Fruit fly (Drosophila melanogaster) whole organism, embryonic: ENCODE measurements around the gene qjt.

Source experiments
- B-H1 ChIP-seq: fragments of 200-800 bp; sonication (Bioruptor generic); IDR thresholded peaks from 3 replicates; pipeline ENCODE4 v1.3.6; 2022; ENCODE audit warnings: missing biosample characterization, missing genetic modification characterization
- CG10147 ChIP-seq: fragments of 200-800 bp; sonication (Bioruptor generic); optimal IDR thresholded peaks from 2 replicates; lab custom pipeline; 2019; ENCODE audit warnings: missing biosample characterization, mild to moderate bottlenecking, missing genetic modification characterization, moderate library complexity
- CG10366 ChIP-seq: fragments of 200-800 bp; sonication (Bioruptor generic); IDR thresholded peaks from 2 replicates; pipeline ENCODE4 v1.3.6; 2022; ENCODE audit warnings: missing biosample characterization, missing genetic modification characterization
- CG11504 ChIP-seq: fragments of 200-800 bp; sonication (Bioruptor generic); optimal IDR thresholded peaks from 3 replicates; lab custom pipeline; 2019; ENCODE audit warnings: missing biosample characterization, mild to moderate bottlenecking, missing genetic modification characterization, moderate library complexity
- CG11723 ChIP-seq: fragments of 200-800 bp; sonication (Bioruptor generic); optimal IDR thresholded peaks from 2 replicates; lab custom pipeline; 2017; ENCODE audit warnings: missing biosample characterization, mild to moderate bottlenecking, missing genetic modification characterization
- CG12299 ChIP-seq: fragments of 200-800 bp; sonication (Bioruptor generic); optimal IDR thresholded peaks from 2 replicates; lab custom pipeline; 2018; ENCODE audit warnings: missing biosample characterization, mild to moderate bottlenecking, missing genetic modification characterization
- CG13624 ChIP-seq: fragments of 200-800 bp; sonication (Bioruptor generic); optimal IDR thresholded peaks from 2 replicates; lab custom pipeline; 2016; ENCODE audit warnings: missing biosample characterization, missing genetic modification characterization
- CG15269 ChIP-seq: fragments of 200-800 bp; sonication (Bioruptor generic); optimal IDR thresholded peaks from 2 replicates; lab custom pipeline; 2018; ENCODE audit warnings: missing biosample characterization, mild to moderate bottlenecking, missing genetic modification characterization, moderate library complexity
- CG1602 ChIP-seq: fragments of 200-800 bp; sonication (Bioruptor generic); optimal IDR thresholded peaks from 3 replicates; lab custom pipeline; 2016; ENCODE audit warnings: missing biosample characterization, missing genetic modification characterization
- CG1647 ChIP-seq: fragments of 200-800 bp; sonication (Bioruptor generic); optimal IDR thresholded peaks from 3 replicates; lab custom pipeline; 2016; ENCODE audit warnings: missing biosample characterization, missing genetic modification characterization
- CG17328 ChIP-seq: fragments of 200-800 bp; sonication (Bioruptor generic); IDR thresholded peaks from 2 replicates; pipeline ENCODE4 v1.3.6; 2022; ENCODE audit warnings: missing biosample characterization, missing genetic modification characterization
- CG17385 ChIP-seq: fragments of 200-800 bp; sonication (Bioruptor generic); optimal IDR thresholded peaks from 3 replicates; lab custom pipeline; 2018; ENCODE audit warnings: missing biosample characterization, mild to moderate bottlenecking, missing genetic modification characterization
- CG17829 ChIP-seq: fragments of 200-800 bp; optimal IDR thresholded peaks from 2 replicates; lab custom pipeline; 2019; ENCODE audit warnings: missing biosample characterization, mild to moderate bottlenecking, missing genetic modification characterization, moderate library complexity
- CG2889 ChIP-seq: fragments of 200-800 bp; sonication (Bioruptor generic); IDR thresholded peaks from 3 replicates; pipeline ENCODE4 v1.3.6; 2022; ENCODE audit warnings: missing biosample characterization, missing genetic modification characterization
- CG34376 ChIP-seq: fragments of 200-800 bp; sonication (Bioruptor generic); optimal IDR thresholded peaks from 2 replicates; lab custom pipeline; 2018; ENCODE audit warnings: missing biosample characterization, mild to moderate bottlenecking, missing genetic modification characterization
- CG3726 ChIP-seq: fragments of 200-800 bp; sonication (Bioruptor generic); IDR thresholded peaks from 3 replicates; pipeline ENCODE4, ENCODE4 v1.3.6; 2022; ENCODE audit warnings: missing biosample characterization, missing genetic modification characterization
- CG4282 ChIP-seq: fragments of 200-800 bp; sonication (Bioruptor generic); optimal IDR thresholded peaks from 2 replicates; lab custom pipeline; 2016; ENCODE audit warnings: missing biosample characterization, missing genetic modification characterization
- CG4854 ChIP-seq: fragments of 200-800 bp; sonication (Bioruptor generic); optimal IDR thresholded peaks from 2 replicates; lab custom pipeline; 2016; ENCODE audit warnings: missing biosample characterization, missing genetic modification characterization, inconsistent platforms
- CG7745 ChIP-seq: fragments of 200-800 bp; sonication (Bioruptor generic); optimal IDR thresholded peaks from 2 replicates; lab custom pipeline; 2018; ENCODE audit warnings: missing biosample characterization, mild to moderate bottlenecking, missing genetic modification characterization, moderate library complexity
- CG8478 ChIP-seq: fragments of >200 bp; optimal IDR thresholded peaks from 2 replicates; lab custom pipeline; 2018
- CG8765 ChIP-seq: fragments of 200-800 bp; sonication (Bioruptor generic); IDR thresholded peaks from 2 replicates; pipeline ENCODE4 v1.3.6; 2022; ENCODE audit warnings: missing biosample characterization, missing genetic modification characterization
- CG8924 ChIP-seq: fragments of 200-800 bp; optimal IDR thresholded peaks from 3 replicates; lab custom pipeline; 2019; ENCODE audit warnings: missing biosample characterization, mild to moderate bottlenecking, missing genetic modification characterization, moderate library complexity
- CG9727 ChIP-seq: fragments of 200-800 bp; sonication (Bioruptor generic); optimal IDR thresholded peaks from 3 replicates; lab custom pipeline; 2017; ENCODE audit warnings: missing biosample characterization, mild to moderate bottlenecking, missing genetic modification characterization
- D19B ChIP-seq: fragments of 200-800 bp; sonication (Bioruptor generic); optimal IDR thresholded peaks from 2 replicates; lab custom pipeline; 2017; ENCODE audit warnings: missing biosample characterization, mild to moderate bottlenecking, missing genetic modification characterization
- Dbx ChIP-seq: fragments of 200-800 bp; sonication (Bioruptor generic); IDR thresholded peaks from 3 replicates; pipeline ENCODE4 v1.3.6; 2022; ENCODE audit warnings: missing biosample characterization, missing genetic modification characterization
- Elba2 ChIP-seq: fragments of 200-800 bp; sonication (Bioruptor generic); optimal IDR thresholded peaks from 3 replicates; lab custom pipeline; 2016; ENCODE audit warnings: missing biosample characterization, missing genetic modification characterization
- Hr51 ChIP-seq, 2 experiments: fragments of 200-800 bp; sonication (Bioruptor generic); optimal IDR thresholded peaks; 2 replicates in 1 of 2; 3 replicates in 1 of 2; lab custom pipeline; 2016 to 2018; ENCODE audit warnings: missing biosample characterization in 2 of 2, missing genetic modification characterization in 2 of 2, mild to moderate bottlenecking in 1 of 2, moderate library complexity in 1 of 2
- Lim3 ChIP-seq: fragments of 200-800 bp; sonication (Bioruptor generic); IDR thresholded peaks from 2 replicates; pipeline ENCODE4 v1.3.6; 2022; ENCODE audit warnings: missing biosample characterization, missing genetic modification characterization
- Meics ChIP-seq: fragments of 200-800 bp; sonication (Bioruptor generic); optimal IDR thresholded peaks from 2 replicates; lab custom pipeline; 2017; ENCODE audit warnings: missing biosample characterization, mild to moderate bottlenecking, missing genetic modification characterization
- NC2β ChIP-seq: fragments of 200-800 bp; sonication (Bioruptor generic); optimal IDR thresholded peaks from 2 replicates; lab custom pipeline; 2016; ENCODE audit warnings: missing biosample characterization, missing genetic modification characterization
- Poxn ChIP-seq: fragments of 200-800 bp; sonication (Bioruptor generic); IDR thresholded peaks from 2 replicates; pipeline ENCODE4 v1.3.6; 2022; ENCODE audit warnings: missing biosample characterization, missing genetic modification characterization
- Rx ChIP-seq: fragments of 200-800 bp; sonication (Bioruptor generic); IDR thresholded peaks from 2 replicates; pipeline ENCODE4 v1.3.6; 2022; ENCODE audit warnings: missing biosample characterization, missing genetic modification characterization
- Side ChIP-seq: fragments of 200-800 bp; sonication (Bioruptor generic); optimal IDR thresholded peaks from 2 replicates; lab custom pipeline; 2016; ENCODE audit warnings: missing biosample characterization, missing genetic modification characterization
- Sox100B ChIP-seq: fragments of 200-800 bp; sonication (Bioruptor generic); optimal IDR thresholded peaks from 3 replicates; lab custom pipeline; 2018; ENCODE audit warnings: missing biosample characterization, mild to moderate bottlenecking, missing genetic modification characterization
- TFAM ChIP-seq: fragments of 200-800 bp; sonication (Bioruptor generic); optimal IDR thresholded peaks from 2 replicates; lab custom pipeline; 2017; ENCODE audit warnings: missing biosample characterization, missing genetic modification characterization, inconsistent platforms
- Vsx1 ChIP-seq: fragments of 200-800 bp; sonication (Bioruptor generic); optimal IDR thresholded peaks from 2 replicates; lab custom pipeline; 2017; ENCODE audit warnings: missing biosample characterization, mild to moderate bottlenecking, missing genetic modification characterization, missing genetic modification reagents
- bigmax ChIP-seq: fragments of 200-800 bp; sonication (Bioruptor generic); optimal IDR thresholded peaks from 2 replicates; lab custom pipeline; 2018; ENCODE audit warnings: missing biosample characterization, mild to moderate bottlenecking, missing genetic modification characterization
- chm ChIP-seq: fragments of 200-800 bp; sonication (Bioruptor generic); IDR thresholded peaks from 2 replicates; pipeline ENCODE4 v1.3.6; 2022; ENCODE audit warnings: missing biosample characterization, missing genetic modification characterization
- crc ChIP-seq: fragments of 200-800 bp; sonication (Bioruptor generic); optimal IDR thresholded peaks from 2 replicates; lab custom pipeline; 2016; ENCODE audit warnings: missing biosample characterization, missing genetic modification characterization
- cwo ChIP-seq: fragments of 200-800 bp; sonication (Bioruptor generic); optimal IDR thresholded peaks from 3 replicates; lab custom pipeline; 2017; ENCODE audit warnings: missing biosample characterization, missing genetic modification characterization, mild to moderate bottlenecking, moderate library complexity, missing genetic modification reagents
- dpn ChIP-seq, 2 experiments: fragments of 200-800 bp; sonication (Bioruptor generic); optimal IDR thresholded peaks; 3 replicates each; lab custom pipeline; 2016; ENCODE audit warnings: missing biosample characterization in 2 of 2, missing genetic modification characterization in 2 of 2
- dysf ChIP-seq: fragments of 200-800 bp; sonication (Bioruptor generic); IDR thresholded peaks from 3 replicates; pipeline ENCODE4 v1.3.6; 2022; ENCODE audit warnings: missing biosample characterization, missing genetic modification characterization
- en ChIP-seq: fragments of 200-800 bp; sonication (Bioruptor generic); optimal IDR thresholded peaks from 2 replicates; lab custom pipeline; 2016; ENCODE audit warnings: missing biosample characterization, missing genetic modification characterization
- gem ChIP-seq: fragments of 200-800 bp; sonication (Bioruptor generic); optimal IDR thresholded peaks from 2 replicates; lab custom pipeline; 2019; ENCODE audit warnings: missing biosample characterization, mild to moderate bottlenecking, missing genetic modification characterization, moderate library complexity
- gsb-n ChIP-seq: fragments of 200-800 bp; sonication (Bioruptor generic); optimal IDR thresholded peaks from 3 replicates; lab custom pipeline; 2018; ENCODE audit warnings: missing biosample characterization, mild to moderate bottlenecking, missing genetic modification characterization
- inv ChIP-seq: fragments of 200-800 bp; sonication (Bioruptor generic); IDR thresholded peaks from 2 replicates; pipeline ENCODE4 v1.3.6; 2022; ENCODE audit warnings: missing biosample characterization, missing genetic modification characterization; ENCODE audit not compliant: partially characterized antibody
- lbe ChIP-seq: fragments of 200-800 bp; sonication (Bioruptor generic); optimal IDR thresholded peaks from 2 replicates; lab custom pipeline; 2016; ENCODE audit warnings: missing biosample characterization, mild to moderate bottlenecking, missing genetic modification characterization
- seq ChIP-seq: fragments of 200-800 bp; sonication (Bioruptor generic); IDR thresholded peaks from 2 replicates; pipeline ENCODE4 v1.3.6; 2022; ENCODE audit warnings: missing biosample characterization, missing genetic modification characterization
- sim ChIP-seq: fragments of 200-800 bp; sonication (Bioruptor generic); IDR thresholded peaks from 2 replicates; pipeline ENCODE4 v1.3.6; 2022; ENCODE audit warnings: missing biosample characterization, missing genetic modification characterization
- sisA ChIP-seq: fragments of 200-800 bp; sonication (Bioruptor generic); IDR thresholded peaks from 2 replicates; pipeline ENCODE4 v1.3.6; 2022; ENCODE audit warnings: missing biosample characterization, missing genetic modification characterization
- wek ChIP-seq: fragments of 200-800 bp; sonication (Bioruptor generic); optimal IDR thresholded peaks from 3 replicates; lab custom pipeline; 2018; ENCODE audit warnings: missing biosample characterization, mild to moderate bottlenecking, missing genetic modification characterization, moderate library complexity

qjt gene

DNA sequence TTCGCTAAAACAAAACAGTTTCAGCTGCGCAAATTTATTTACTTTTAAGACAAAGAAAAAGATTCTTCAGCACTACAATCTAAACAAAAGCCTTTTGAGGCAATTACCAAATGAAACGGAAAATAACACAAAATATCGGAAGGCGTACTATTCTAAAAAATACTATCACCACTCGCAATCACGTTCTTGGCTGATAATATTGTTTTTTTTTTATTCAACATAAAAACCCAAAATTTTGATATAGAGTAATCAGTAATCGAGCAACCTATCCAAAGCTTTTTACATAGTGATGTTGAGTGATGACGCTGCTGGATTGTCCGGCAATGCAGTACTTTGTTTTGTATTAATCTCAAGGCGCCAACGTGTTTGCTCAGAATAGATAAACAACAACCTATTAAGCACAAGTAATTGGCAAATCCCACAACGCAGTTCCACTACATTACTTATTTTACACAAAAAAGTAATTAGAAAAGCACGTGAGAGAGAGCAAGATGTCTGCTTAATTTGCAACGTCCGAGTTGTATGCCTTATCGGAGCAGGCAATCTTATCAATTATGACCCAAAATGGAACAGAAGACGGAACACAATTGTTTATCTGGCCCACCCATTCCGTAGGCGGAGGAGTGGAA, 47.8 kb upstream of the qjt start:
- TF ChIP-seq bigmax (GFP tag; lab: Kevin White, UChicago) (no peak), chm (no peak), CG8924 (tag; lab: Kevin White, UChicago) (no peak), CG7745 (no peak), CG8765 (GFP tag; lab: Robert Waterston, UW) (no peak), dysf (GFP tag; lab: Robert Waterston, UW) (no peak), crc (no peak), NC2β (GFP tag; lab: Kevin White, UChicago) (no peak), CG4854 (GFP tag; lab: Kevin White, UChicago) (no peak), Vsx1 (GFP tag; lab: Kevin White, UChicago) (peak; percentile 7), CG11723 (no peak), D19B (GFP tag; lab: Kevin White, UChicago) (peak; percentile 20), gsb-n (tag; lab: Kevin White, UChicago) (no peak), inv (GFP tag; lab: Robert Waterston, UW) (no peak), seq (peak; percentile 24; the same call in 1 of the 2 replicates), sisA (no peak), Poxn (GFP tag; lab: Robert Waterston, UW) (no peak), CG1647 (GFP tag; lab: Kevin White, UChicago) (no peak), CG17385 (GFP tag; lab: Kevin White, UChicago) (peak; percentile 1), Elba2 (GFP tag; lab: Kevin White, UChicago) (no peak), CG10147 (peak; percentile 22), CG11504 (tag; lab: Kevin White, UChicago) (peak; percentile 15), CG1602 (GFP tag; lab: Kevin White, UChicago) (no peak), CG4282 (GFP tag; lab: Kevin White, UChicago) (no peak), CG10366 (no peak), lbe (no peak), Hr51 (GFP tag; optimal IDR thresholded peaks at IDR 0.05; lab: Kevin White, UChicago) (peak in 1 of 2 experiments; percentile 31), Sox100B (GFP tag; lab: Kevin White, UChicago) (no peak), Meics (GFP tag; lab: Kevin White, UChicago) (peak; percentile 20), CG3726 (GFP tag; lab: Robert Waterston, UW) (no peak), CG15269 (peak; percentile 33), CG2889 (GFP tag; lab: Robert Waterston, UW) (no peak), en (no peak), cwo (GFP tag; lab: Kevin White, UChicago) (peak; percentile 79), CG17328 (GFP tag; lab: Robert Waterston, UW) (no peak), CG17829 (no peak), Rx (GFP tag; lab: Robert Waterston, UW) (no peak), wek (GFP tag; lab: Kevin White, UChicago) (no peak), CG34376 (peak; percentile 73), Side (no peak), dpn (GFP tag; optimal IDR thresholded peaks at IDR 0.05; lab: Kevin White, UChicago) (peak in 1 of 2 experiments; percentile 21), B-H1 (GFP tag; lab: Robert Waterston, UW) (no peak), Lim3 (GFP tag; lab: Robert Waterston, UW) (no peak), CG9727 (GFP tag; lab: Kevin White, UChicago) (no peak), Dbx (GFP tag; lab: Robert Waterston, UW) (0 out of 3 replicates have a peak, but pooled peaks have one; percentile 31), CG13624 (GFP tag; lab: Kevin White, UChicago) (no peak), gem (tag; lab: Kevin White, UChicago) (peak; percentile 34), CG8478 (no peak), CG12299 (no peak), sim (GFP tag; lab: Robert Waterston, UW) (no peak), TFAM (GFP tag; lab: Kevin White, UChicago) (no peak)
